Worm (Caenorhabditis elegans) whole organism, L1 larva: ENCODE data around the gene ceh-31.

Experiments
- ama-1 ChIP-seq: fragments of 150-350 bp; optimal IDR thresholded peaks from 2 replicates; lab custom pipeline; 2014
- blmp-1 ChIP-seq: fragments of 150-350 bp; optimal IDR thresholded peaks from 2 replicates; lab custom pipeline; 2014; ENCODE audit warnings: missing biosample characterization, missing genetic modification characterization
- ceh-8 ChIP-seq: fragments of 200-800 bp; sonication (Bioruptor generic); optimal IDR thresholded peaks from 2 replicates; lab custom pipeline; 2018; ENCODE audit warnings: mild to moderate bottlenecking, missing genetic modification characterization, moderate library complexity, missing compliant biosample characterization
- ceh-82 ChIP-seq, 3 experiments: fragments of 150-350 bp in 1 of 3; sonication (generic microtip) in 2 of 3; optimal IDR thresholded peaks; 2 replicates each; lab custom pipeline; 2014 to 2017; ENCODE audit warnings: missing biosample characterization in 3 of 3, missing genetic modification characterization in 3 of 3
- ces-1 ChIP-seq: fragments of 150-350 bp; optimal IDR thresholded peaks from 2 replicates; lab custom pipeline; 2014; ENCODE audit warnings: missing biosample characterization, missing genetic modification reagents, missing genetic modification characterization
- dpl-1 ChIP-seq, 3 experiments: fragments of 150-350 bp in 2 of 3; sonication (generic microtip) in 1 of 3; optimal IDR thresholded peaks; 2 replicates each; lab custom pipeline; 2014 to 2017; ENCODE audit warnings: missing biosample characterization in 3 of 3, missing genetic modification characterization in 3 of 3, missing genetic modification reagents in 3 of 3
- dsc-1 ChIP-seq: sonication (generic microtip); optimal IDR thresholded peaks from 2 replicates; lab custom pipeline; 2016; ENCODE audit warnings: mild to moderate bottlenecking, missing genetic modification characterization, missing compliant biosample characterization
- efl-1 ChIP-seq, 4 experiments: fragments of 150-350 bp; optimal IDR thresholded peaks in 3 of 4; peaks in 1 of 4; 1 replicate in 1 of 4; 2 replicates in 3 of 4; lab custom pipeline; 2014; ENCODE audit warnings: missing biosample characterization in 2 of 4, missing genetic modification characterization in 2 of 4, missing genetic modification reagents in 2 of 4
- efl-3 ChIP-seq: fragments of 200-800 bp; sonication (Bioruptor generic); optimal IDR thresholded peaks from 2 replicates; lab custom pipeline; 2018; ENCODE audit warnings: mild to moderate bottlenecking, missing genetic modification characterization, missing compliant biosample characterization
- egl-13 ChIP-seq: sonication (generic microtip); optimal IDR thresholded peaks from 2 replicates; lab custom pipeline; 2016; ENCODE audit warnings: missing genotype, missing genetic modification reagents, missing genetic modification characterization, missing compliant biosample characterization
- fkh-10 ChIP-seq: sonication (generic microtip); optimal IDR thresholded peaks from 2 replicates; lab custom pipeline; 2017; ENCODE audit warnings: missing biosample characterization, missing genetic modification reagents, missing genetic modification characterization
- fkh-8 ChIP-seq: sonication (generic microtip); optimal IDR thresholded peaks from 2 replicates; lab custom pipeline; 2016; ENCODE audit warnings: mild to moderate bottlenecking, missing genetic modification characterization, missing compliant biosample characterization
- isw-1 ChIP-seq: fragments of 200-800 bp; sonication (Bioruptor generic); IDR thresholded peaks from 2 replicates; pipeline ENCODE4 v1.3.6; 2022; ENCODE audit warnings: missing genetic modification characterization, missing compliant biosample characterization
- lin-14 ChIP-seq: fragments of 200-800 bp; sonication (Bioruptor generic); optimal IDR thresholded peaks from 2 replicates; lab custom pipeline; 2018; ENCODE audit warnings: mild to moderate bottlenecking, missing genetic modification characterization, moderate library complexity, missing compliant biosample characterization
- lin-15B ChIP-seq: fragments of 150-350 bp; sonication (generic microtip); optimal IDR thresholded peaks from 3 replicates; lab custom pipeline; 2014; ENCODE audit warnings: missing biosample characterization, missing genetic modification characterization
- lir-3 ChIP-seq: sonication (generic microtip); optimal IDR thresholded peaks from 2 replicates; lab custom pipeline; 2016; ENCODE audit warnings: mild to moderate bottlenecking, missing genetic modification characterization, moderate library complexity, missing compliant biosample characterization; ENCODE audit not compliant: poor library complexity
- lsy-2 ChIP-seq, 2 experiments: fragments of 150-350 bp; optimal IDR thresholded peaks; 2 replicates each; lab custom pipeline; 2014; ENCODE audit warnings: missing biosample characterization in 2 of 2, missing genetic modification characterization in 2 of 2
- mdl-1 ChIP-seq, 2 experiments: fragments of 150-350 bp; optimal IDR thresholded peaks; 2 replicates each; lab custom pipeline; 2014 to 2017; ENCODE audit warnings: missing biosample characterization in 2 of 2, missing genetic modification characterization in 2 of 2, inconsistent platforms in 1 of 2
- mep-1 ChIP-seq: fragments of 150-350 bp; optimal IDR thresholded peaks from 2 replicates; lab custom pipeline; 2014; ENCODE audit warnings: missing biosample characterization, missing genetic modification characterization
- nhr-19 ChIP-seq: fragments of 200-800 bp; sonication (Bioruptor generic); conservative IDR thresholded peaks from 2 replicates; pipeline ENCODE4 v1.3.6; 2022; ENCODE audit warnings: missing genetic modification characterization, missing compliant biosample characterization
- nhr-20 ChIP-seq: sonication (generic microtip); optimal IDR thresholded peaks from 2 replicates; lab custom pipeline; 2016; ENCODE audit warnings: mild to moderate bottlenecking, missing genetic modification characterization, missing compliant biosample characterization
- nhr-47 ChIP-seq: sonication (generic microtip); optimal IDR thresholded peaks from 2 replicates; lab custom pipeline; 2016; ENCODE audit warnings: mild to moderate bottlenecking, missing genetic modification characterization, moderate library complexity, missing compliant biosample characterization
- nhr-71 ChIP-seq: sonication (generic microtip); optimal IDR thresholded peaks from 2 replicates; lab custom pipeline; 2016; ENCODE audit warnings: mild to moderate bottlenecking, missing genetic modification characterization, moderate library complexity, missing compliant biosample characterization
- nhr-85 ChIP-seq: sonication (generic microtip); peaks from one replicate; lab custom pipeline; 2016; ENCODE audit warnings: missing genetic modification characterization, inconsistent platforms, missing compliant biosample characterization
- nhr-90 ChIP-seq: sonication (generic microtip); optimal IDR thresholded peaks from 2 replicates; lab custom pipeline; 2016; ENCODE audit warnings: mild to moderate bottlenecking, missing genetic modification characterization, missing compliant biosample characterization; ENCODE audit not compliant: poor library complexity
- pag-3 ChIP-seq: sonication (generic microtip); optimal IDR thresholded peaks from 2 replicates; lab custom pipeline; 2017; ENCODE audit warnings: missing genetic modification characterization, mild to moderate bottlenecking, missing compliant biosample characterization, antibody characterized with exemption, borderline replicate concordance; ENCODE audit not compliant: insufficient read depth
- pax-3 ChIP-seq: fragments of 200-800 bp; sonication (Bioruptor generic); optimal IDR thresholded peaks from 2 replicates; lab custom pipeline; 2018; ENCODE audit warnings: mild to moderate bottlenecking, missing genetic modification characterization, moderate library complexity, missing compliant biosample characterization
- pqm-1 ChIP-seq: sonication (generic microtip); optimal IDR thresholded peaks from 3 replicates; lab custom pipeline; 2017; ENCODE audit warnings: missing biosample characterization, missing genetic modification characterization
- rnt-1 ChIP-seq: sonication (generic microtip); optimal IDR thresholded peaks from 2 replicates; lab custom pipeline; 2016; ENCODE audit warnings: mild to moderate bottlenecking, missing genetic modification characterization, moderate library complexity, missing compliant biosample characterization
- skn-1 ChIP-seq: fragments of 150-350 bp; optimal IDR thresholded peaks from 2 replicates; lab custom pipeline; 2014; ENCODE audit warnings: missing biosample characterization, missing genetic modification characterization
- snu-23 ChIP-seq: sonication (generic microtip); optimal IDR thresholded peaks from 2 replicates; lab custom pipeline; 2016; ENCODE audit warnings: missing genetic modification characterization, missing compliant biosample characterization
- sptf-1 ChIP-seq: fragments of 150-350 bp; optimal IDR thresholded peaks from 2 replicates; lab custom pipeline; 2014; ENCODE audit warnings: missing biosample characterization, missing genetic modification characterization
- sup-37 ChIP-seq: fragments of 200-800 bp; sonication (Bioruptor generic); optimal IDR thresholded peaks from 2 replicates; lab custom pipeline; 2018; ENCODE audit warnings: mild to moderate bottlenecking, missing genetic modification characterization, missing compliant biosample characterization
- swsn-7 ChIP-seq: sonication (generic microtip); optimal IDR thresholded peaks from 2 replicates; lab custom pipeline; 2016; ENCODE audit warnings: missing genetic modification characterization, missing compliant biosample characterization
- tbx-2 ChIP-seq: sonication (generic microtip); optimal IDR thresholded peaks from 2 replicates; lab custom pipeline; 2016; ENCODE audit warnings: missing genetic modification characterization, missing compliant biosample characterization
- unc-86 ChIP-seq: sonication (generic microtip); optimal IDR thresholded peaks from 2 replicates; lab custom pipeline; 2016; ENCODE audit warnings: missing genetic modification characterization, missing compliant biosample characterization
- xbp-1 ChIP-seq: sonication (generic microtip); optimal IDR thresholded peaks from 2 replicates; lab custom pipeline; 2016; ENCODE audit warnings: missing genetic modification characterization, missing compliant biosample characterization

ceh-31 gene

DNA sequence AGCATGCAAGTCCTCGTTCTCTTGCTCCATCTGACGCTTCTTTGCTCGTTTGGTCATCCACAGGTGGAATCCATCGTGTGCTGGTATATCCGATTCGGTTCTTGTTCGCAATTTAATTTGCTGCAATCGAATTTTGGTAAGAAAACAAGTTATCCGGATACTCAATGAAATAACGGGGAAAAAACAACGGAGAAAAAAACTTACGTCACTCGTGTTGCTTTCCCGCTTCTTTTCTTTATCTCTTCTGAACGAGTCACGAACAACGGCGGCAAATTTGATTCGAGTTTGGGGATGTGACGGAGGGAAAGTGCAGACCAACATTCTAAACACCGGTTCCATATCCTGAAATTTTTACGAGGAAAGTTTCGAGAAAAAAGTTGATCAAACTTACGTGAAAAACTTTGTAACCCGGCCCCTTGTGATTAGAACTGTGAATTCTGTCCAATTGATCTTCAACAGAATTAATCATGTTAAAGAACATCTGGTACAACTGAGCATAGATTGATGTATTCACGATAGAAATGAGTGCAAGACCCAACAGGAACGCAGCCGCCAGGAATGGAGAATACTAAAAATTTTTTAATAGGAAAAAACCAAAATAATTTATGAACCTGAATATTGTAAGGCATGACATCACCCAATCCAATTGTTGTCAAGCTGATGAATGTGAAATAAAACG is 18.8 kb downstream of the ceh-31 start:
- no peak for TF ChIP-seq ceh-8 (GFP tag; lab: Kevin White, UChicago)
- peak; percentile 25 for TF ChIP-seq tbx-2 (tag; lab: Kevin White, UChicago)
- TF ChIP-seq mep-1 (tag; lab: Kevin White, UChicago), result no peak
- peak; percentile 50 for TF ChIP-seq fkh-10
- peak; percentile 49 for TF ChIP-seq lin-14 (GFP tag; lab: Kevin White, UChicago)

DNA sequence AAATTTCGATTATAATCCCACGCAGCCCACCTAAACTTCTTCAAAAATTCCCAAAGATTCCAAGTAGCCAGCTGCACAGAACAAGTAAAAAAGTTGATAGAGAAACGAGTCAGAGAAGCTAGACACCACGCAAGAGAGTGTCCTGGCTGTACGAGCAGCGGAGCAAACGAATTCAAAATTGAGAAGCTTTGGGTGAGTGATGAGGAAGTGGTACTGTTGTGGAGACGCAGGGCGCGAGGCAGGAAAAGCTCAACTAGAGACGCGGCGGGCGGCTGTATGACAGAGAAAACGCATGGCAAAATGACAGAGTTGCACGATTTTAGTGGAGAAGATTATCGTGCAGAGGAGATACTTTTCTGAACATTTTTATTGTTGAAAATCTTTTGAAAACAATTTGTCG is 21.0 kb downstream of the ceh-31 start:
- peak in 1 of 2 experiments; percentile 35 for TF ChIP-seq mdl-1 (tag; optimal IDR thresholded peaks at IDR 0.05; lab: Kevin White, UChicago)
- peak; percentile 28 for TF ChIP-seq xbp-1 (tag; lab: Kevin White, UChicago)
- TF ChIP-seq tbx-2 (tag; lab: Kevin White, UChicago), result peak; percentile 47
- TF ChIP-seq nhr-85 (tag; lab: Kevin White, UChicago), result no peak
- peak; percentile 47 for TF ChIP-seq nhr-19 (GFP tag; lab: Robert Waterston, UW)
- TF ChIP-seq dpl-1 (GFP tag; optimal IDR thresholded peaks at IDR 0.05; lab: Kevin White, UChicago), result peak in 1 of 3 experiments; percentile 6
- TF ChIP-seq rnt-1 (tag; lab: Kevin White, UChicago), result peak; percentile 76
- TF ChIP-seq efl-3 (GFP tag; lab: Kevin White, UChicago), result no peak
- peak in 1 of 2 experiments; percentile 57 for TF ChIP-seq lsy-2 (tag; optimal IDR thresholded peaks at IDR 0.05; lab: Kevin White, UChicago)
- TF ChIP-seq lir-3, result no peak
- peak; percentile 58 for TF ChIP-seq nhr-47 (tag; lab: Kevin White, UChicago)
- TF ChIP-seq swsn-7 (tag; lab: Kevin White, UChicago), result peak; percentile 64
- TF ChIP-seq ama-1 (lab: Kevin White, UChicago), result no peak
- TF ChIP-seq nhr-20 (tag; lab: Kevin White, UChicago), result peak; percentile 20
- TF ChIP-seq nhr-90 (tag; lab: Kevin White, UChicago), result no peak
- TF ChIP-seq fkh-8 (tag; lab: Kevin White, UChicago), result peak; percentile 59
- peak; percentile 36 for TF ChIP-seq mep-1 (tag; lab: Kevin White, UChicago)
- TF ChIP-seq nhr-71, result peak; percentile 72
- TF ChIP-seq fkh-10, result peak; percentile 62
- TF ChIP-seq egl-13 (tag; lab: Kevin White, UChicago), result peak; percentile 34
- TF ChIP-seq isw-1 (GFP tag; lab: Robert Waterston, UW), result no peak
- TF ChIP-seq dsc-1, result peak; percentile 26
- peak; percentile 4 to 45 for TF ChIP-seq efl-1 (optimal IDR thresholded peaks at IDR 0.05; lab: Kevin White, UChicago)
- TF ChIP-seq efl-1 (GFP tag; optimal IDR thresholded peaks at IDR 0.05 in 1 of 2; lab: Kevin White, UChicago), result peak in 1 of 2 experiments; percentile 40
- peak; percentile 86 for TF ChIP-seq lin-14 (GFP tag; lab: Kevin White, UChicago)
- no peak for TF ChIP-seq pax-3 (tag; lab: Kevin White, UChicago)
- peak; percentile 43 for TF ChIP-seq skn-1
- TF ChIP-seq unc-86 (tag; lab: Kevin White, UChicago), result peak; percentile 41
- TF ChIP-seq ceh-82 (tag; optimal IDR thresholded peaks at IDR 0.05; lab: Kevin White, UChicago), result peak; percentile 40 to 66 (median 50)
- peak; percentile 51 for TF ChIP-seq snu-23 (GFP tag; lab: Kevin White, UChicago)

DNA sequence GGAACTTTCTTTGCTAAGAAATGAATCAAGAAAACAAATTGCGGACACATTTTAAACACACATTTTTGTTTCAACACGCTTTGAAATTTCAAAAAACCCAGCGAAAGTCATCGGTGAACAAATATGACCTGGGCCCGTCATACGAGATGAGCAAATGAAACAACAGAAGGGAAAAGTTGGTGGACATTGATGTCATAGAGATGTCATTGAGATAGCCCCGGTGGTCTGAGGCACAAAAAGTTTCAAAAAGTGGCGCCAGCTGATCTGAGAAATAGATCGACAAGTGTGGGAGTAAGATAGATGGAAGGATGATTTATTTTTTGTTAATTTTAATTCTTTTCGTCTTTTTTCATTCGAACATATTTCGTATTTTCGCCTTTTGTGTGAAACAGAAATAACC is 21.5 kb downstream of the ceh-31 start:
- TF ChIP-seq skn-1 (no peak), lin-15B (tag; lab: Kevin White, UChicago) (no peak), nhr-19 (GFP tag; lab: Robert Waterston, UW) (no peak), blmp-1 (tag; lab: Kevin White, UChicago) (no peak), sptf-1 (tag; lab: Kevin White, UChicago) (no peak), pag-3 (tag; lab: Kevin White, UChicago) (no peak), lin-14 (GFP tag; lab: Kevin White, UChicago) (peak; percentile 20), sup-37 (no peak), efl-1 (optimal IDR thresholded peaks at IDR 0.05; lab: Kevin White, UChicago) (no peak), efl-1 (GFP tag; optimal IDR thresholded peaks at IDR 0.05 in 1 of 2; lab: Kevin White, UChicago) (peak in 1 of 2 experiments; percentile 60), fkh-8 (tag; lab: Kevin White, UChicago) (no peak), pqm-1 (tag; lab: Kevin White, UChicago) (no peak), ces-1 (no peak), rnt-1 (tag; lab: Kevin White, UChicago) (peak; percentile 68)
- TF ChIP-seq, all 84 proteins: peak for 3
